Worm (Caenorhabditis elegans) whole organism, L4 larva: ENCODE results near the gene K10D6.4.

Experiments used
- F10B5.3 ChIP-seq: sonication (generic microtip); optimal IDR thresholded peaks from 2 replicates; lab custom pipeline; 2016; ENCODE audit warnings: mild to moderate bottlenecking, missing genetic modification characterization, missing compliant biosample characterization
- Y48G9A.11 ChIP-seq: fragments of 200-800 bp; sonication (Bioruptor generic); IDR thresholded peaks from 2 replicates; pipeline ENCODE4 v1.3.6; 2022; ENCODE audit warnings: missing genetic modification reagents, missing genetic modification characterization, missing compliant biosample characterization
- ama-1 ChIP-seq: fragments of 150-350 bp; optimal IDR thresholded peaks from 2 replicates; lab custom pipeline; 2014; ENCODE audit warnings: inconsistent platforms, mixed read lengths
- ceh-20 ChIP-seq: fragments of 200-800 bp; sonication (Bioruptor generic); IDR thresholded peaks from 2 replicates; pipeline ENCODE4 v1.3.6; 2022; ENCODE audit warnings: missing genetic modification reagents, missing genetic modification characterization, missing compliant biosample characterization
- ceh-32 ChIP-seq: sonication (generic microtip); optimal IDR thresholded peaks from 2 replicates; lab custom pipeline; 2016; ENCODE audit warnings: mild to moderate bottlenecking, missing genetic modification characterization, missing compliant biosample characterization; ENCODE audit not compliant: poor library complexity
- ceh-44 ChIP-seq: fragments of 200-800 bp; sonication (Bioruptor generic); IDR thresholded peaks from 2 replicates; pipeline ENCODE4 v1.3.6; 2022; ENCODE audit warnings: missing genetic modification reagents, missing genetic modification characterization, missing compliant biosample characterization
- ces-1 ChIP-seq: fragments of 150-350 bp; sonication (generic microtip); optimal IDR thresholded peaks from 4 replicates; lab custom pipeline; 2014; ENCODE audit warnings: missing biosample characterization, missing genetic modification reagents, missing genetic modification characterization
- daf-16 ChIP-seq, 3 experiments: sonication (generic microtip); optimal IDR thresholded peaks; 2 replicates each; lab custom pipeline; 2016 to 2017; ENCODE audit warnings: missing genetic modification characterization in 3 of 3, missing genetic modification reagents in 3 of 3, mild to moderate bottlenecking in 2 of 3, missing compliant biosample characterization in 2 of 3, missing biosample characterization in 1 of 3, moderate library complexity in 1 of 3
- daf-8 ChIP-seq: fragments of 200-800 bp; sonication (Bioruptor generic); IDR thresholded peaks from 2 replicates; pipeline ENCODE4 v1.3.6; 2022; ENCODE audit warnings: missing genetic modification characterization, missing compliant biosample characterization
- dpl-1 ChIP-seq: fragments of 150-350 bp; optimal IDR thresholded peaks from 2 replicates; lab custom pipeline; 2014; ENCODE audit warnings: missing biosample characterization, missing genetic modification reagents, missing genetic modification characterization
- dve-1 ChIP-seq: sonication (generic microtip); optimal IDR thresholded peaks from 2 replicates; lab custom pipeline; 2017; ENCODE audit warnings: antibody characterized with exemption, mild to moderate bottlenecking, missing genetic modification characterization, missing compliant biosample characterization; ENCODE audit not compliant: insufficient read depth
- egl-43 ChIP-seq: fragments of 200-800 bp; sonication (Bioruptor generic); IDR thresholded peaks from 2 replicates; pipeline ENCODE4 v1.3.6; 2022; ENCODE audit warnings: missing genetic modification reagents, missing genetic modification characterization, missing compliant biosample characterization
- gei-8 ChIP-seq: fragments of 200-800 bp; sonication (Bioruptor generic); optimal IDR thresholded peaks from 2 replicates; lab custom pipeline; 2018; ENCODE audit warnings: mild to moderate bottlenecking, missing genetic modification characterization, missing compliant biosample characterization
- hlh-11 ChIP-seq: fragments of 200-800 bp; sonication (Bioruptor generic); optimal IDR thresholded peaks from 2 replicates; lab custom pipeline; 2018; ENCODE audit warnings: mild to moderate bottlenecking, missing genetic modification characterization, missing compliant biosample characterization
- hlh-30 ChIP-seq: sonication (generic microtip); optimal IDR thresholded peaks from 2 replicates; lab custom pipeline; 2017; ENCODE audit warnings: antibody characterized with exemption, mild to moderate bottlenecking, missing genetic modification characterization, missing compliant biosample characterization; ENCODE audit not compliant: insufficient read depth
- jun-1 ChIP-seq: fragments of 150-350 bp; optimal IDR thresholded peaks from 2 replicates; lab custom pipeline; 2014; ENCODE audit warnings: missing biosample characterization, missing genetic modification reagents, missing genetic modification characterization
- lim-7 ChIP-seq: fragments of 200-800 bp; sonication (Bioruptor generic); IDR thresholded peaks from 2 replicates; pipeline ENCODE4 v1.3.6; 2022; ENCODE audit warnings: missing genetic modification characterization, missing compliant biosample characterization
- lin-1 ChIP-seq: fragments of 200-800 bp; sonication (Bioruptor generic); IDR thresholded peaks from 2 replicates; pipeline ENCODE4 v1.3.6; 2022; ENCODE audit warnings: missing genetic modification reagents, missing genetic modification characterization, missing compliant biosample characterization
- lir-3 ChIP-seq: sonication (generic microtip); optimal IDR thresholded peaks from 2 replicates; lab custom pipeline; 2016; ENCODE audit warnings: mild to moderate bottlenecking, missing genetic modification characterization, missing compliant biosample characterization
- lsy-2 ChIP-seq, 2 experiments: fragments of 150-350 bp in 1 of 2; sonication (generic microtip) in 1 of 2; optimal IDR thresholded peaks; 2 replicates each; lab custom pipeline; 2014 to 2017; ENCODE audit warnings: missing biosample characterization in 2 of 2, missing genetic modification characterization in 2 of 2
- madf-9 ChIP-seq: fragments of 200-800 bp; sonication (Bioruptor generic); conservative IDR thresholded peaks from 2 replicates; pipeline ENCODE4 v1.3.6; 2022; ENCODE audit warnings: missing genetic modification reagents, missing genetic modification characterization, missing compliant biosample characterization
- mep-1 ChIP-seq: fragments of 150-350 bp; sonication (generic microtip); optimal IDR thresholded peaks from 3 replicates; lab custom pipeline; 2014; ENCODE audit warnings: missing biosample characterization, missing genetic modification characterization
- mxl-2 ChIP-seq: fragments of 200-800 bp; sonication (Bioruptor generic); conservative IDR thresholded peaks from 2 replicates; pipeline ENCODE4 v1.3.6; 2022; ENCODE audit warnings: missing genetic modification reagents, missing genetic modification characterization, missing compliant biosample characterization
- nhr-10 ChIP-seq: fragments of 150-350 bp; optimal IDR thresholded peaks from 2 replicates; lab custom pipeline; 2014; ENCODE audit warnings: missing biosample characterization, missing genetic modification characterization
- nhr-25 ChIP-seq: sonication (generic microtip); optimal IDR thresholded peaks from 2 replicates; lab custom pipeline; 2017; ENCODE audit warnings: missing genetic modification characterization, mild to moderate bottlenecking, missing compliant biosample characterization, antibody characterized with exemption, moderate library complexity, borderline replicate concordance; ENCODE audit not compliant: insufficient read depth
- nhr-28 ChIP-seq: fragments of 150-350 bp; optimal IDR thresholded peaks from 2 replicates; lab custom pipeline; 2014; ENCODE audit warnings: missing biosample characterization, missing genetic modification characterization
- nhr-41 ChIP-seq: fragments of 200-800 bp; sonication (Bioruptor generic); IDR thresholded peaks from 2 replicates; pipeline ENCODE4 v1.3.6; 2022; ENCODE audit warnings: missing genetic modification reagents, missing genetic modification characterization, missing compliant biosample characterization
- pha-4 ChIP-seq, 2 experiments: fragments of 150-350 bp in 1 of 2; fragments of 200-800 bp in 1 of 2; sonication (Bioruptor generic) in 1 of 2; IDR thresholded peaks in 1 of 2; optimal IDR thresholded peaks in 1 of 2; 2 replicates each; pipeline versions ENCODE4 v1.3.6 to Lab custom; 2014 to 2022; ENCODE audit warnings: missing genetic modification characterization in 2 of 2, missing genetic modification reagents in 2 of 2, missing biosample characterization in 1 of 2, missing compliant biosample characterization in 1 of 2
- pqm-1 ChIP-seq: sonication (generic microtip); optimal IDR thresholded peaks from 2 replicates; lab custom pipeline; 2017; ENCODE audit warnings: missing biosample characterization, missing genetic modification characterization
- sdz-12 ChIP-seq: fragments of 200-800 bp; sonication (Bioruptor generic); optimal IDR thresholded peaks from 2 replicates; lab custom pipeline; 2018; ENCODE audit warnings: mild to moderate bottlenecking, missing genetic modification characterization, missing compliant biosample characterization
- snpc-1.2 ChIP-seq: fragments of 200-800 bp; sonication (Bioruptor generic); IDR thresholded peaks from 2 replicates; pipeline ENCODE4 v1.3.6; 2022; ENCODE audit warnings: missing genetic modification reagents, missing genetic modification characterization, missing compliant biosample characterization
- spr-3 ChIP-seq: fragments of 200-800 bp; sonication (Bioruptor generic); optimal IDR thresholded peaks from 2 replicates; lab custom pipeline; 2018; ENCODE audit warnings: mild to moderate bottlenecking, missing genetic modification characterization, missing compliant biosample characterization
- unc-62 ChIP-seq, 3 experiments: fragments of 150-350 bp in 1 of 3; sonication (generic microtip); optimal IDR thresholded peaks in 2 of 3; peaks in 1 of 3; 1 replicate in 1 of 3; 2 replicates in 2 of 3; lab custom pipeline; 2014 to 2017; ENCODE audit warnings: missing biosample characterization in 3 of 3, missing genetic modification characterization in 3 of 3, missing genetic modification reagents in 3 of 3, missing genotype in 1 of 3
- zfp-2 ChIP-seq: sonication (generic microtip); optimal IDR thresholded peaks from 2 replicates; lab custom pipeline; 2016; ENCODE audit warnings: mild to moderate bottlenecking, missing genetic modification characterization, missing compliant biosample characterization

The K10D6.4 gene

DNA sequence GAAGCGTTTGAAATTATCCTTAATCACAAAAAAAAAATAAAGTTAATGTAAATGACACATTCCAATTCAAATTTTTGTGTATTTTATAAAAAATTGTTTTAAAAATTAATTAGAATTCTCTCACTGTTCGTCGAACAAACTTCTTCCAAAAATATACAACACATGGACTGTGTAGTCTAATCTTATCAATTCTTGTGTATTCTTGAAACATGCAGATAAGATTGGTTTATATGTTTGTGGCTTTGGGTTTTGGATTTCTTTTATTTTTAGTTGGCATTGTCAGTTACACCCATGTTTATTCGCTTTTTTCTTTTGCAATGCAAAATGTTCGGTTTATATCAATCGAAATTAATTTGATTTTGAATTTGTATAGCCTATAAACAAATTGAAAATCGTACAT, 18.7 kb downstream of the K10D6.4 start:
- TF ChIP-seq nhr-41 (GFP tag; lab: Robert Waterston, UW) (no peak), nhr-28 (tag; lab: Kevin White, UChicago) (peak; percentile 54)

DNA sequence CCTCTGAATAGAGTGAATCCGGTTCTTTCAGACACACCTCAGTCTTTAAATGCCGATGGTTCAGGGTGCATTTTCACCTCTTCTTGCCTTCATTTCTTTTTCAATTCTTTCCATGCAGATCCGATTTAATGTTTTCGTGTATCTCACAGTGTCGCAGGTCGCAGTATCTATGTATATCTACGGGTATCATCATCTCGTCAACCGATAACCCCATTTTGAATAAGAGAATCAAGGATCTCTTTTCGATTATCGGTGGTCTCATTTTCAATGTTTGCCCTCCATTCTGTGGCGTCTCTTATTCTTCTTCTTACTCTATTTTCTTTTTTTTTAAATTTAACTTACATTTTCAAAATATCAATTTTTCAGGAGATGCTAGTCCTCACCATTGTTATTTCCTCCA, 19.2 kb downstream of the K10D6.4 start, which contains the start of gene T19B10.2:
TSS of gene T19B10.2 (plus strand) at position 367 of the 400 bp plus-strand sequence.
- TF ChIP-seq hlh-11 (tag; lab: Kevin White, UChicago) (no peak), lin-1 (no peak), lir-3 (tag; lab: Kevin White, UChicago) (no peak), ces-1 (GFP tag; lab: Kevin White, UChicago) (no peak), jun-1 (no peak), nhr-25 (no peak), dpl-1 (GFP tag; lab: Kevin White, UChicago) (no peak), spr-3 (GFP tag; lab: Kevin White, UChicago) (no peak), pqm-1 (no peak), sdz-12 (GFP tag; lab: Kevin White, UChicago) (no peak), mxl-2 (GFP tag; lab: Robert Waterston, UW) (no peak), daf-8 (GFP tag; lab: Robert Waterston, UW) (no peak), egl-43 (GFP tag; lab: Robert Waterston, UW) (no peak), Y48G9A.11 (GFP tag; lab: Robert Waterston, UW) (no peak), madf-9 (GFP tag; lab: Robert Waterston, UW) (no peak)
- TF ChIP-seq, all 104 proteins: peak for 0

DNA sequence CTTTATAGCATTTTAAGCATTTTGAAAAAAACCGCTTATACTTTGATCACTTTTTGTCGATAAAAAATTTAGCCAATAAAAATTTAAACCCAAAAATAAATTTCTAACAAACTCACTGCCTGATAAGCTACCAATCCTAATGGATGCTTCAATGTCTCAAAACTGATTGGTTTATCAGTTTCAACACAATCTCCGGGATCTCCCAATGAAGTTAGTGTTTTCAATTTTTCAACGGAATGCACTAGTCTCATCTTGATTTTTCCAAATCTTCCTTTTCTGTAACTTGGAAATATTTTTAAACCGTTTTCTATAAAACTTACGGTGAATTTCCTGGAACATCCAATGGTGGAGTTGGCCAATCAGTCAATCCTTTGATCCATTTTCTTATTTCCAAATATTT, 22.0 kb downstream of the K10D6.4 start:
- TF ChIP-seq nhr-10 (tag; lab: Kevin White, UChicago) (no peak), unc-62 (GFP tag; optimal IDR thresholded peaks at IDR 0.05 in 1 of 2; lab: Kevin White, UChicago) (peak in 1 of 2 experiments; percentile 91), unc-62 (tag; optimal IDR thresholded peaks at IDR 0.05; lab: Kevin White, UChicago) (no peak)

ce11 chrV:11225981-11226380, 24.3 kb downstream of the K10D6.4 start, which contains the start of gene bgal-1:
Gene bgal-1, minus strand, starts transcription at chrV:11226018.
- no peak for TF ChIP-seq zfp-2 (tag; lab: Kevin White, UChicago)
- TF ChIP-seq lim-7 = no peak
- TF ChIP-seq ceh-44 (GFP tag; lab: Robert Waterston, UW) = no peak
- no peak for TF ChIP-seq snpc-1.2 (GFP tag; lab: Robert Waterston, UW)
- TF ChIP-seq mep-1 = peak; percentile 53
- TF ChIP-seq dve-1 (tag; lab: Kevin White, UChicago) = peak; percentile 43
- peak; percentile 4 for TF ChIP-seq hlh-30 (tag; lab: Kevin White, UChicago)
- peak; percentile 4 for TF ChIP-seq F10B5.3 (tag; lab: Kevin White, UChicago)
- peak in 1 of 2 experiments; percentile 55 for TF ChIP-seq lsy-2 (tag; optimal IDR thresholded peaks at IDR 0.05; lab: Kevin White, UChicago)
- TF ChIP-seq ceh-20 (GFP tag; lab: Robert Waterston, UW) = no peak
- TF ChIP-seq hlh-11 (tag; lab: Kevin White, UChicago) = peak; percentile 13
- peak in 1 of 2 experiments; percentile 72 for TF ChIP-seq daf-16 (GFP tag; optimal IDR thresholded peaks at IDR 0.05; lab: Kevin White, UChicago)
- peak; percentile 28 for TF ChIP-seq daf-16 (tag; optimal IDR thresholded peaks at IDR 0.05; lab: Kevin White, UChicago)
- TF ChIP-seq ceh-32 (tag; lab: Kevin White, UChicago) = no peak
- peak; percentile 92 for TF ChIP-seq ama-1 (lab: Kevin White, UChicago)
- TF ChIP-seq gei-8 = no peak
- peak; percentile 6; the same call in 1 of the 2 replicates for TF ChIP-seq pha-4 (GFP tag; IDR thresholded peaks at IDR 0.05; lab: Robert Waterston, UW)
- no peak for TF ChIP-seq pha-4 (tag; optimal IDR thresholded peaks at IDR 0.05; lab: Kevin White, UChicago)
- no peak for TF ChIP-seq Y48G9A.11 (GFP tag; lab: Robert Waterston, UW)
